Worm (Caenorhabditis elegans) whole organism, late embryonic: ENCODE data around the gene F47B7.3.
A peak's percentile ranks its signal among the peaks of the same experiment; 100 is the strongest.

Source experiments
- C08G9.2 ChIP-seq: sonication (generic microtip); optimal IDR thresholded peaks from 2 replicates; lab custom pipeline; 2016; ENCODE audit warnings: mild to moderate bottlenecking, missing genetic modification characterization, moderate library complexity, missing compliant biosample characterization
- ama-1 ChIP-seq: fragments of 150-350 bp; optimal IDR thresholded peaks from 2 replicates; lab custom pipeline; 2014
- ceh-14 ChIP-seq: sonication (generic microtip); optimal IDR thresholded peaks from 2 replicates; lab custom pipeline; 2016; ENCODE audit warnings: missing genotype, missing genetic modification characterization, missing compliant biosample characterization
- ceh-45 ChIP-seq: fragments of 200-800 bp; sonication (Bioruptor generic); IDR thresholded peaks from 2 replicates; pipeline ENCODE4 v1.3.6; 2022; ENCODE audit warnings: missing genetic modification reagents, missing genetic modification characterization, missing compliant biosample characterization
- ceh-48 ChIP-seq: sonication (generic microtip); optimal IDR thresholded peaks from 2 replicates; lab custom pipeline; 2016; ENCODE audit warnings: missing genetic modification characterization, inconsistent platforms, missing compliant biosample characterization
- ceh-9 ChIP-seq: sonication (generic microtip); optimal IDR thresholded peaks from 2 replicates; lab custom pipeline; 2016; ENCODE audit warnings: mild to moderate bottlenecking, missing genetic modification characterization, inconsistent platforms, missing compliant biosample characterization
- elt-2 ChIP-seq: sonication (generic microtip); optimal IDR thresholded peaks from 2 replicates; lab custom pipeline; 2016; ENCODE audit warnings: missing genetic modification reagents, missing genetic modification characterization, missing compliant biosample characterization
- fkh-10 ChIP-seq: fragments of 150-350 bp; optimal IDR thresholded peaks from 2 replicates; lab custom pipeline; 2014; ENCODE audit warnings: missing biosample characterization, missing genetic modification reagents, missing genetic modification characterization
- gmeb-2 ChIP-seq: sonication (generic microtip); optimal IDR thresholded peaks from 2 replicates; lab custom pipeline; 2016; ENCODE audit warnings: missing genetic modification characterization, inconsistent platforms, missing compliant biosample characterization
- hlh-30 ChIP-seq: sonication (generic microtip); optimal IDR thresholded peaks from 2 replicates; lab custom pipeline; 2017; ENCODE audit warnings: antibody characterized with exemption, missing genetic modification characterization, missing compliant biosample characterization; ENCODE audit not compliant: insufficient read depth
- nhr-11 ChIP-seq: fragments of 150-350 bp; optimal IDR thresholded peaks from 2 replicates; lab custom pipeline; 2014; ENCODE audit warnings: missing biosample characterization, missing genetic modification characterization
- tbx-7 ChIP-seq: sonication (generic microtip); optimal IDR thresholded peaks from 2 replicates; lab custom pipeline; 2016; ENCODE audit warnings: missing genotype, missing genetic modification characterization, missing compliant biosample characterization

DNA sequence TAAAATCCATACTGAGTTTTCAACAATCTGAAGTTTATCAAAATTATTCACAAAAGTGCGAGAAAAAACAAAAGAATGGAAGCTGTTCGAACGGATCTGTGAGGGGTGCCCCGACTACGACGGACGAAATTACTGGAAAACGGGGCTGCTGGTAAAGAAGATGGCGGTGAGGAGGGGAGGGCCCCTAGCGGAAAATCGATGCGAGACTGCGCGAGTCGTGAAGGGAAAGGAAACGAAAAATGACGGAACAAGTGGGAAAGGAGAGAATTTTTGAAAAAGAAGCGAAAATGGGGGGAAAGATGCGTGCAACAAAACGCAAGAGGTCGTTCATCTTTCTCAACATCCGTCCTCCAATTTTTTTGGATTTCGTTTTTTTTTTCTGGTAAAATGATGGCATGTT lies 38.5 kb upstream of the F47B7.3 start:
- TF ChIP-seq gmeb-2 (tag; lab: Kevin White, UChicago) (no peak), ceh-9 (tag; lab: Kevin White, UChicago) (no peak), C08G9.2 (tag; lab: Kevin White, UChicago) (no peak), tbx-7 (tag; lab: Kevin White, UChicago) (no peak), ceh-48 (peak; percentile 95), ceh-14 (tag; lab: Kevin White, UChicago) (no peak), hlh-30 (tag; lab: Kevin White, UChicago) (no peak), nhr-11 (tag; lab: Kevin White, UChicago) (no peak), elt-2 (no peak), ama-1 (lab: Kevin White, UChicago) (no peak), fkh-10 (GFP tag; lab: Kevin White, UChicago) (no peak), ceh-45 (GFP tag; lab: Robert Waterston, UW) (no peak)
